Worm (Caenorhabditis elegans) whole organism, L1 larva: ENCODE data around the gene fbxa-48.

Experiments used
- ceh-82 ChIP-seq, 3 experiments: fragments of 150-350 bp in 1 of 3; sonication (generic microtip) in 2 of 3; optimal IDR thresholded peaks; 2 replicates each; lab custom pipeline; 2014 to 2017; ENCODE audit warnings: missing biosample characterization in 3 of 3, missing genetic modification characterization in 3 of 3
- elt-2 ChIP-seq: sonication (generic microtip); optimal IDR thresholded peaks from 2 replicates; lab custom pipeline; 2016; ENCODE audit warnings: missing genetic modification characterization, mild to moderate bottlenecking, inconsistent platforms, missing compliant biosample characterization, missing genetic modification reagents
- snpc-4 ChIP-seq: fragments of 150-350 bp; optimal IDR thresholded peaks from 2 replicates; lab custom pipeline; 2014; ENCODE audit warnings: missing biosample characterization, missing genetic modification characterization

ce11 chrIII:2313985-2314494 lies 42.1 kb upstream of the fbxa-48 start, which contains the start of the genes fbxa-66 and iffb-1:
- TF ChIP-seq ceh-82 (tag; optimal IDR thresholded peaks at IDR 0.05; lab: Kevin White, UChicago) = peak in 1 of 3 experiments; percentile 30
- no peak for TF ChIP-seq elt-2 (tag; lab: Kevin White, UChicago)
- TF ChIP-seq snpc-4 (tag; lab: Kevin White, UChicago) = no peak
